Worm (Caenorhabditis elegans): ENCODE results near the gene F35E8.13.

DNA sequence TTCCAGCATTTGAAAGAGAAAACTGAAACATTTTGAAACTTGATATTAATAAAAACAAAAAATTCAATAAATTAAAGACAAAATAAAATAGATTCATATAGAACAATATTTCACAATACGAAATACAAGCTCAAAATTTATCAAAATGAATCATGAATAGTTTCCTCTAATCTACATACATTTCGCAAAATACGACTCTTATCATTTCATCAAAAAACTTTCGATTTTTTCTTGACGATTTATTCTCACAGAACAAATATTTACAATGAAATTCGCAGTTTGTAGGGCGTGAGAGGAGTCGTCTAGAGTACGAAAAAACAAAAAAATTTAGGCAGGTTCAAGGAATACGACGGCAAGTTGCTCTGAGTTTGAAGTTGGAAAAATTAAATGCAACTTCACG, 33.0 kb upstream of the F35E8.13 start:
- TF ChIP-seq ref-1 (GFP tag; conservative IDR thresholded peaks at IDR 0.05) (no peak), ztf-23 (GFP tag; IDR thresholded peaks at IDR 0.05) (no peak), cog-1 (tag; optimal IDR thresholded peaks at IDR 0.05) (no peak), flt-1 (GFP tag; IDR thresholded peaks at IDR 0.05) (no peak), klf-2 (GFP tag; conservative IDR thresholded peaks at IDR 0.05) (no peak), ztf-29 (GFP tag; IDR thresholded peaks at IDR 0.05) (no peak)

Measured in whole organism, midembryonic.